Worm (Caenorhabditis elegans) whole organism, L2 larva: Measurements from ENCODE around the gene fbxa-169.

ENCODE experiments used
- Y55F3AM.14 ChIP-seq: fragments of 200-800 bp; sonication (Bioruptor generic); optimal IDR thresholded peaks from 2 replicates; lab custom pipeline; 2018; ENCODE audit warnings: mild to moderate bottlenecking, missing genetic modification characterization, missing compliant biosample characterization
- dmd-4 ChIP-seq: sonication (generic microtip); optimal IDR thresholded peaks from 2 replicates; lab custom pipeline; 2017; ENCODE audit warnings: missing biosample characterization, missing genetic modification characterization
- elt-3 ChIP-seq: sonication (generic microtip); optimal IDR thresholded peaks from 2 replicates; lab custom pipeline; 2017; ENCODE audit warnings: missing biosample characterization, missing genetic modification characterization
- nhr-11 ChIP-seq: fragments of 150-350 bp; optimal IDR thresholded peaks from 2 replicates; lab custom pipeline; 2014; ENCODE audit warnings: missing biosample characterization, missing genetic modification characterization
- nhr-77 ChIP-seq: fragments of 150-350 bp; optimal IDR thresholded peaks from 2 replicates; lab custom pipeline; 2014; ENCODE audit warnings: missing biosample characterization, missing genetic modification characterization
- snpc-4 ChIP-seq: fragments of 150-350 bp; optimal IDR thresholded peaks from 2 replicates; lab custom pipeline; 2014; ENCODE audit warnings: missing biosample characterization, missing genetic modification characterization
- ztf-11 ChIP-seq: sonication (generic microtip); optimal IDR thresholded peaks from 2 replicates; lab custom pipeline; 2017; ENCODE audit warnings: missing biosample characterization, missing genetic modification characterization

- TF ChIP-seq ztf-11 (tag; lab: Kevin White, UChicago) (no peak), dmd-4 (tag; lab: Kevin White, UChicago) (no peak), Y55F3AM.14 (GFP tag; lab: Kevin White, UChicago) (no peak), nhr-77 (tag; lab: Kevin White, UChicago) (no peak), nhr-11 (no peak), snpc-4 (tag; lab: Kevin White, UChicago) (no peak), elt-3 (tag; lab: Kevin White, UChicago) (no peak)
Measured at ce11 chrII:13630690-13631089, 17.6 kb upstream of the fbxa-169 start, which contains the start of the genes gst-17 and gst-18.
